Worm (Caenorhabditis elegans) whole organism, mixed stage, embryonic: ENCODE measurements around the gene clec-225.
A peak's percentile ranks its signal among the peaks of the same experiment; 100 is the strongest.

ENCODE experiments used
- M03D4.4 ChIP-seq: sonication (generic microtip); optimal IDR thresholded peaks from 2 replicates; lab custom pipeline; 2017; ENCODE audit warnings: mild to moderate bottlenecking, missing genetic modification characterization, missing compliant biosample characterization
- bed-3 ChIP-seq: fragments of 200-800 bp; sonication (Bioruptor generic); optimal IDR thresholded peaks from 3 replicates; lab custom pipeline; 2018; ENCODE audit warnings: mild to moderate bottlenecking, missing genetic modification characterization, moderate library complexity, missing compliant biosample characterization
- blmp-1 ChIP-seq: fragments of 150-350 bp; optimal IDR thresholded peaks from 2 replicates; lab custom pipeline; 2014; ENCODE audit warnings: missing biosample characterization, missing genetic modification characterization
- ceh-39 ChIP-seq: fragments of 150-350 bp; optimal IDR thresholded peaks from 2 replicates; lab custom pipeline; 2014; ENCODE audit warnings: missing biosample characterization, missing genetic modification characterization
- ceh-43 ChIP-seq: fragments of 200-800 bp; sonication (Bioruptor generic); optimal IDR thresholded peaks from 2 replicates; lab custom pipeline; 2018; ENCODE audit warnings: mild to moderate bottlenecking, missing genetic modification characterization, moderate library complexity, missing compliant biosample characterization
- ceh-83 ChIP-seq: fragments of 200-800 bp; sonication (Bioruptor generic); optimal IDR thresholded peaks from 2 replicates; lab custom pipeline; 2018; ENCODE audit warnings: mild to moderate bottlenecking, missing genetic modification characterization, missing compliant biosample characterization
- ces-1 ChIP-seq: fragments of 150-350 bp; optimal IDR thresholded peaks from 2 replicates; lab custom pipeline; 2014; ENCODE audit warnings: missing biosample characterization, missing genetic modification reagents, missing genetic modification characterization
- cnd-1 ChIP-seq: fragments of 200-800 bp; sonication (Bioruptor generic); optimal IDR thresholded peaks from 2 replicates; lab custom pipeline; 2018; ENCODE audit warnings: mild to moderate bottlenecking, missing genetic modification characterization, missing compliant biosample characterization
- drap-1 ChIP-seq: fragments of 200-800 bp; sonication (Bioruptor generic); optimal IDR thresholded peaks from 3 replicates; lab custom pipeline; 2018; ENCODE audit warnings: mild to moderate bottlenecking, missing genetic modification characterization, missing compliant biosample characterization
- elt-1 ChIP-seq: sonication (generic microtip); optimal IDR thresholded peaks from 2 replicates; lab custom pipeline; 2017; ENCODE audit warnings: missing genetic modification characterization, mild to moderate bottlenecking, missing compliant biosample characterization, antibody characterized with exemption, moderate library complexity, borderline replicate concordance; ENCODE audit not compliant: insufficient read depth
- elt-3 ChIP-seq: fragments of 150-350 bp; optimal IDR thresholded peaks from 2 replicates; lab custom pipeline; 2014; ENCODE audit warnings: missing biosample characterization, missing genetic modification characterization
- flh-1 ChIP-seq: fragments of 200-800 bp; sonication (Bioruptor generic); optimal IDR thresholded peaks from 2 replicates; lab custom pipeline; 2018; ENCODE audit warnings: mild to moderate bottlenecking, missing genetic modification characterization, moderate library complexity, missing compliant biosample characterization
- ham-2 ChIP-seq: fragments of 200-800 bp; sonication (Bioruptor generic); optimal IDR thresholded peaks from 2 replicates; lab custom pipeline; 2018; ENCODE audit warnings: mild to moderate bottlenecking, missing genetic modification characterization, missing compliant biosample characterization
- hlh-1 ChIP-seq: fragments of 150-350 bp; optimal IDR thresholded peaks from 2 replicates; lab custom pipeline; 2014; ENCODE audit warnings: missing biosample characterization, missing genetic modification reagents, missing genetic modification characterization
- lin-13 ChIP-seq: fragments of 150-350 bp; optimal IDR thresholded peaks from 2 replicates; lab custom pipeline; 2014; ENCODE audit warnings: missing biosample characterization, missing genetic modification characterization
- lin-32 ChIP-seq: fragments of 200-800 bp; sonication (Bioruptor generic); optimal IDR thresholded peaks from 2 replicates; lab custom pipeline; 2018; ENCODE audit warnings: mild to moderate bottlenecking, missing genetic modification characterization, missing compliant biosample characterization
- lsy-2 ChIP-seq: fragments of 150-350 bp; optimal IDR thresholded peaks from 2 replicates; lab custom pipeline; 2014; ENCODE audit warnings: missing biosample characterization, missing genetic modification characterization
- mab-5 ChIP-seq: fragments of 150-350 bp; optimal IDR thresholded peaks from 2 replicates; lab custom pipeline; 2014; ENCODE audit warnings: missing biosample characterization, missing genetic modification characterization
- mep-1 ChIP-seq: fragments of 150-350 bp; optimal IDR thresholded peaks from 2 replicates; lab custom pipeline; 2017; ENCODE audit warnings: missing biosample characterization, missing genetic modification reagents, missing genetic modification characterization, inconsistent platforms
- nhr-12 ChIP-seq: fragments of 150-350 bp; optimal IDR thresholded peaks from 2 replicates; lab custom pipeline; 2014; ENCODE audit warnings: missing biosample characterization, missing genetic modification characterization
- nhr-2 ChIP-seq: fragments of 150-350 bp; optimal IDR thresholded peaks from 2 replicates; lab custom pipeline; 2014; ENCODE audit warnings: missing biosample characterization, missing genetic modification characterization
- nhr-28 ChIP-seq: fragments of 150-350 bp; optimal IDR thresholded peaks from 2 replicates; lab custom pipeline; 2014; ENCODE audit warnings: missing biosample characterization, missing genetic modification characterization
- nhr-76 ChIP-seq: sonication (generic microtip); optimal IDR thresholded peaks from 2 replicates; lab custom pipeline; 2017; ENCODE audit warnings: missing biosample characterization, missing genetic modification characterization
- pha-4 ChIP-seq: fragments of 150-350 bp; optimal IDR thresholded peaks from 2 replicates; lab custom pipeline; 2018; ENCODE audit warnings: missing biosample characterization, missing genetic modification reagents, missing genetic modification characterization
- sem-2 ChIP-seq: fragments of 200-800 bp; sonication (Bioruptor generic); optimal IDR thresholded peaks from 2 replicates; lab custom pipeline; 2018; ENCODE audit warnings: mild to moderate bottlenecking, missing genetic modification characterization, missing compliant biosample characterization
- snpc-4 ChIP-seq: fragments of 150-350 bp; optimal IDR thresholded peaks from 2 replicates; lab custom pipeline; 2014; ENCODE audit warnings: missing biosample characterization, missing genetic modification characterization
- sptf-1 ChIP-seq: sonication (generic microtip); optimal IDR thresholded peaks from 2 replicates; lab custom pipeline; 2017; ENCODE audit warnings: mild to moderate bottlenecking, missing genetic modification characterization, moderate library complexity, missing compliant biosample characterization
- tbx-8 ChIP-seq: fragments of 200-800 bp; sonication (Bioruptor generic); optimal IDR thresholded peaks from 2 replicates; lab custom pipeline; 2018; ENCODE audit warnings: mild to moderate bottlenecking, missing genetic modification characterization, moderate library complexity, missing compliant biosample characterization
- unc-120 ChIP-seq: sonication (generic microtip); optimal IDR thresholded peaks from 2 replicates; lab custom pipeline; 2017; ENCODE audit warnings: missing genetic modification characterization, missing compliant biosample characterization; ENCODE audit not compliant: poor library complexity, severe bottlenecking
- unc-39 ChIP-seq: fragments of 150-350 bp; optimal IDR thresholded peaks from 2 replicates; lab custom pipeline; 2014; ENCODE audit warnings: missing biosample characterization, missing genetic modification characterization
- unc-62 ChIP-seq: fragments of 150-350 bp; optimal IDR thresholded peaks from 2 replicates; lab custom pipeline; 2014; ENCODE audit warnings: missing biosample characterization, missing genetic modification reagents, missing genetic modification characterization
- ztf-11 ChIP-seq: fragments of 150-350 bp; optimal IDR thresholded peaks from 2 replicates; lab custom pipeline; 2014; ENCODE audit warnings: missing biosample characterization, missing genetic modification characterization

The clec-225 gene

DNA sequence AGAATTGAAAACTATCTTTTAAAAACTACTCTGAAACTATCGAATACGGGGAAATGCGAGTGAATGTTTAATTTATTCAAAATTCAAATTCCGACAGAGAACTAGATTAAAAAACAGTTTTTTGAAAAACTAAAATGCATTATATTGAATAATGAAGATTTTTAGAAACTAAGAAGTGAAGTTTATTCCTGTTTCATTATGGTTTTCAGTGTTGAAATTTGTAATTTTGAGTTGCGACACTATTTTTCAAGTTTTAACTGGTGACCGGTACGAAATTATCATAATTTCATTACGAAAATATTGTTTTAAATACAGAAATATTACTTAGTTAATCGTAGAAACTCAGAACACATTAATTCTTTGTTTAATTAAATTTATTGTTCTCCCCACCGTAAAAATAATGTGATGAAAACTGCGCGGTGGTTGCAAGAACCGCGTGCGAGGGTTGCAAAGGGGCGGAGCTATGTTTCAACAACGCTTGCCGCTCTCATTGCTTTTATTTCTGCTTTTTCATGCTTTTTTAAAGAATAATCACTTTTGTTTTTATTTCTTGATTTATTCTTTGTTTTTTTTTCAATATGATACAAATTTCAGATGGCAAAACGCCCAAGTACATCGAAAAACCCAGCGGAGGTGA, 41.5 kb upstream of the clec-225 start, which contains the start of gene him-17 (continued):
- TF ChIP-seq nhr-12 (no peak), drap-1 (peak; percentile 54), bed-3 (peak; percentile 42), ceh-43 (GFP tag; lab: Kevin White, UChicago) (peak; percentile 61), mab-5 (peak; percentile 65), snpc-4 (no peak), sptf-1 (peak; percentile 72), lin-32 (GFP tag; lab: Kevin White, UChicago) (no peak), tbx-8 (GFP tag; lab: Kevin White, UChicago) (no peak), unc-120 (tag; lab: Kevin White, UChicago) (peak; percentile 43)

DNA sequence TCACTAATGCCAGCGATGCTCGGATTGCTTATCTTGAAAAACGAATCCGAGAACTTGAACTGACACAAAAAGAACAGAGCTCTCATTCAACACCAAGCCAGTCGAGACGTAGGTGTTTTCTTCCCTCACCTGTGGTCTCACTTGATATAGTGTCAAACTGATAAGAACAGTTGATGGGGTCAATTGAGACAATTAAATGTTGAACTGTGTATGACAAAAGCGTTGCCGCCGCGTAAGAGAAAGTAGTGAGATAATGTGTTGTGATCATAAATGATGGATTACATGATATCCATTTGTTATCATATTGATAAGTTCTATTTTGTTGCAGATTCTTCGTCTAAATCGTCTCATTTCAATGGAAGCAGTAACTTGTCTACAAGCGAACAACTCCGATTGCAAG, 39.0 kb upstream of the clec-225 start:
- TF ChIP-seq blmp-1 (peak; percentile 20), lin-13 (no peak)

DNA sequence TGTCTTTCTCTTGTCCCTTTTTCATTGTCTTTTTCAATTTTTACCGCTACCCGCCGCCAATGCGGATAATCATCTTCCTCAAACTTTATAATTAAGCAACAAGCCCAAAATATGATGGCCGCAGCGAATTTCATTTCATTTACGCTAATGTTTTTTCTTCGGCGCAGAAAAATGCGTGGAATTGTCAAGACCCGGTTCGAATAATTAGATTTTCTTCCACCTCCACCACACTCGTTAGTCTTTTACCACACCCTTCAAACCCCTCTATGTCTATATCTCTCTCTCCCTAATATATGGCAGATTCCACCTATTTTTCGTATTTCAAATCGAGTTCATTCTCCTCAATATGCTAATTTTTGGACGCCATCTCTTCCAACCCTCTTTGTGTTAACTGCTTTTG, 35.8 kb upstream of the clec-225 start:
- TF ChIP-seq ces-1 (peak; percentile 82), M03D4.4 (no peak)

DNA sequence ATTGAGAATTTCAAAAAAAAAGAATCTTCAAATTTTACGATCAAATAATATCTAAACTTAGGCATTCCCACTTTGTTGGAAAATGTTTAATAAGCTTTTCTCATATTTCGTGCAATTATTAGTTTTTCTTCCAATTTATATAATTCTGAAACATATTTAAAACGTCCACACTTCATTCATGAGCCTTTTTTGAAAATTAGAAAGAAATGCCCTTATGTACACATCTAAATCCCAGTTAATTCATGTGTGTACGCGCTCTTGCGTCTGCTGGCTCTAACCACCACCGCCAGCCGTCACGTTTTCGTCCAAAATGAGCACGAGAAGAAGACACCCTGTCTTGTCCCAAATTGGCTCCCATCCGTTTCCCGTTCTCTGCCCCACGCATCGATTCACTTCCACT, 31.9 kb upstream of the clec-225 start:
- TF ChIP-seq nhr-28 (tag; lab: Kevin White, UChicago) (no peak), ceh-39 (no peak), blmp-1 (no peak), ceh-83 (GFP tag; lab: Kevin White, UChicago) (no peak), ces-1 (no peak), lin-13 (no peak)

DNA sequence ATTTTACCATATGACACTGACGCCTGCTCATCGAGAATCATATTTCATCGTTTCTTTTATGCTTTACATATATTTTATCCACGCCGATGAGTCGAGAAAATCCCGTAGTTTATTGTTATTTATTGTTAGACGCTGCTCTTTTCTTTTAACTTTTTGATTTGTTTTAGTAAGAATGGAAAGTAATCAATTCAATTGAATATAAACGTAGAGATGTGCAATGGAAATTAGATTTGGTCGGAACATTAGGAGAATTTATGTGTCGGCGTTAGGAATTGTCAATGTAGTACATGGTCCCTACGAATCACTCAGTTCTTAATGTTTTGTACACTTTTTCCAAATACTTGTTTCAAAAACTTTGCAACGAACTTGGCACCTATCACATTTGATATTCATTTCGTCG, 30.6 kb upstream of the clec-225 start:
- TF ChIP-seq ces-1, result peak; percentile 97
- TF ChIP-seq drap-1, result no peak

DNA sequence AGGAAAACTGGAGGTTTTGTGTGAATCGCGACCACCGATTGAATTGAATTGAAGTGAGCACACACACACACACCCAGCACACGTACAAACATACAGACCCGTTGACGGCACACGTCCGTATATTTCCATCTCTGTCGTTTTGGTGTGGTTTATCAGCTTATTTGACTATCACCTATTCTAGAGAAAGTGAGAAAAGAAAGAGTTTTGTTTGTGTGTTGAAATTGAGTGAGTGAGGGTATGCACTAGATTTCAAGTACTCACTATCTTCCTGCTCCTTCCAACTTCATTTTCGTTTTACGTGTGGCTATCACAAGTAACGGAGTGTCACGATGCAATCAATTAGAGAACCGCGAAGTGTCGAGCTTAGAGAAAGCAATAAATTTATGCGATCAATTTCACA, 29.2 kb upstream of the clec-225 start:
- TF ChIP-seq ceh-83 (GFP tag; lab: Kevin White, UChicago), result no peak
- no peak for TF ChIP-seq flh-1 (GFP tag; lab: Kevin White, UChicago)
- no peak for TF ChIP-seq lin-32 (GFP tag; lab: Kevin White, UChicago)
- TF ChIP-seq sem-2 (GFP tag; lab: Kevin White, UChicago), result no peak
- no peak for TF ChIP-seq hlh-1 (tag; lab: Kevin White, UChicago)
- no peak for TF ChIP-seq mep-1 (tag; lab: Kevin White, UChicago)
- TF ChIP-seq drap-1, result no peak
- no peak for TF ChIP-seq ztf-11 (tag; lab: Kevin White, UChicago)
- TF ChIP-seq snpc-4, result no peak
- no peak for TF ChIP-seq cnd-1 (tag; lab: Kevin White, UChicago)
- no peak for TF ChIP-seq nhr-2 (tag; lab: Kevin White, UChicago)
- TF ChIP-seq bed-3, result no peak
- TF ChIP-seq nhr-76 (tag; lab: Kevin White, UChicago), result no peak
- TF ChIP-seq unc-39 (tag; lab: Kevin White, UChicago), result no peak
- TF ChIP-seq unc-120 (tag; lab: Kevin White, UChicago), result no peak

DNA sequence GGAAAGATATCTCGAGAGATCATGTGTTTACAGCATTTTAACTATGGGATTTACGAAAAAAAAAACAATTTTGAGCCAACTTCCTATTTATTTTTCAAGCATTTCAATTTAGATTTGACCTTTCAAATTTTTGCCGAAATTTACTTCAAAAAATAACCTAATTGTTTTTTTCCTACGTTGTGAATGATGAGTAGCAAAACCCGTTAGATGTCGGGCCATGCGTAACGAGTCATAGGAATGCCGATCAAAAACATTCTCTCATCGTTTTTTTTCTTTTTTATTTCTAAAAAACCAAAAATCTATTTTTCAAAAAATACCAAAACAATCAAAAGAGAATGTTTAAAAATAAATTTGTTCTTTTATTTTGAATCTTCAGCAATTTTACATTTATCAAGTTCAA, 28.2 kb upstream of the clec-225 start:
- no peak for TF ChIP-seq nhr-2 (tag; lab: Kevin White, UChicago)
- no peak for TF ChIP-seq lsy-2 (tag; lab: Kevin White, UChicago)
- TF ChIP-seq bed-3, result no peak
- TF ChIP-seq unc-120 (tag; lab: Kevin White, UChicago), result no peak
- no peak for TF ChIP-seq mab-5
- TF ChIP-seq nhr-76 (tag; lab: Kevin White, UChicago), result no peak
- TF ChIP-seq, all 35 proteins: peak for 0

DNA sequence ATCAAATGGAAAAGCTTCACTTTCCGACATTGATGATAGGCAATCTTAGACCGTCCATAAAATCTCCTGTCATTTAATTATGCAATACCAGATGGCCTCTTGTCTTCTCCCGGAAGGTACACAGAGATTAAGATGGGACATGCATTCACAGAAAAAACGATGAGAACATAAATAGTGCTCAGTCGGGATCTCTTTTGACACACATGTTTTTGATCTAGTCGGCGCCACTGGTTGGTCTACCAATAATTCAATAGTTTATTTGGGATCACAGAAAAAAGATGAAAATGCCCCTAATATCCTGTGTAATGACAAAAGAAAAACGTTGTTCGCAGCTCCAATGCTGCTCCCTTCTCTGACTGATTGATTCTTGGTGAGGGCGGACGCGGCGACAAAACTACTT, 26.4 kb upstream of the clec-225 start:
- TF ChIP-seq cnd-1 (tag; lab: Kevin White, UChicago), result no peak
- no peak for TF ChIP-seq ham-2 (GFP tag; lab: Kevin White, UChicago)
- peak; percentile 4 for TF ChIP-seq unc-62
- no peak for TF ChIP-seq pha-4 (tag; lab: Kevin White, UChicago)
- TF ChIP-seq lin-32 (GFP tag; lab: Kevin White, UChicago), result no peak
- TF ChIP-seq lin-13, result no peak
- no peak for TF ChIP-seq elt-1 (tag; lab: Kevin White, UChicago)
- TF ChIP-seq elt-3 (tag; lab: Kevin White, UChicago), result no peak
